Worm (Caenorhabditis elegans): ENCODE data around the gene T28A8.8.

T28A8.8 gene

DNA sequence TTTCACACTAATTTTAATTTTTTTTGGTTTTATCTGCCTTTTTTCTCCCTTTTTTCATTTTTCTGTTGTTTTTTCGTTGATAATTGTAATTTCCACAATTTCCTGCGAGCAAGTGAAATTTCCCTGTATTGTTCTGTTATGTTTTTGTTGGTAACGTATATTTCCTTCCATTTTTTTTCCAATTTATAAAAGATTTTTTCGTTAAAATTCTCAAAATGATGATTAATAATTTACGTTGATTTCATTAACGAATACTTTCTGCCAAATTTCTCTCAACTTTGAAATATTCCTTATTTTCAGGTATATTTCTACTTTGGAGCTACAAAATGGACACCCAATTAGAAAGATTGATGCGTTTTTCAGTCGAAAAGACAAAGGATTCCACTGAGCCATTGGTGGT is at the start of gene T28A8.8:
TSS of gene T28A8.8 (plus strand) at position 301 of the 400 bp plus-strand sequence.
- TF ChIP-seq unc-30 (tag; optimal IDR thresholded peaks at IDR 0.05) (no peak), ceh-82 (tag; optimal IDR thresholded peaks at IDR 0.05) (no peak), sox-4 (tag; optimal IDR thresholded peaks at IDR 0.05) (no peak), nhr-12 (tag; optimal IDR thresholded peaks at IDR 0.05) (no peak), C34B4.2 (tag; optimal IDR thresholded peaks at IDR 0.05) (no peak), alr-1 (tag; optimal IDR thresholded peaks at IDR 0.05; ENCODE audit: borderline replicate concordance) (no peak), lsy-2 (tag; optimal IDR thresholded peaks at IDR 0.05) (no peak), efl-1 (optimal IDR thresholded peaks at IDR 0.05) (no peak), efl-1 (GFP tag; optimal IDR thresholded peaks at IDR 0.05 in 1 of 2) (no peak), zip-4 (GFP tag; optimal IDR thresholded peaks at IDR 0.05) (no peak), lin-35 (GFP tag; optimal IDR thresholded peaks at IDR 0.05) (no peak), snu-23 (GFP tag; optimal IDR thresholded peaks at IDR 0.05) (no peak), tbx-2 (tag; optimal IDR thresholded peaks at IDR 0.05) (no peak), efl-3 (GFP tag; optimal IDR thresholded peaks at IDR 0.05) (no peak), C04F5.9 (tag; optimal IDR thresholded peaks at IDR 0.05) (no peak), elt-2 (tag; optimal IDR thresholded peaks at IDR 0.05) (no peak), lin-14 (GFP tag; optimal IDR thresholded peaks at IDR 0.05) (no peak), ceh-88 (GFP tag; IDR thresholded peaks at IDR 0.05) (no peak), sptf-1 (tag; optimal IDR thresholded peaks at IDR 0.05) (no peak), unc-98 (GFP tag; IDR thresholded peaks at IDR 0.05) (no peak)

DNA sequence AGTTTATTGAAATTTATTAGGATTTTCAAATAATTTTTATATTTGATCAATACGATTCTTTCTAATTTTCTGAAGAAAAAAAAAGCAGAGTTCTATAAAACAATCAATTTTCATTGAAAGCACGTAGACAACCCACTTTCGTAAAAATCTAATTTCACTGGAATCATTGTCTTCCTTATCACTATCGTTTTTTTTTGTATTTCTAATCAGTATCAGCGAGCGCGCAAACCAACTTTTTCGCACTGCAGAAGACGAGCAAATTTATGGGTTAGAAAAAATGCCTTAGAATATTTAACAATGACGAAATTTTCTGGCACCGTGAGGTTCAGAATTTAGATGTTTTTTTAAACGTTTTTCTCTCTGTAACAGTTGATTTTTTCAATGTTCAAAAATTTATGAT is 49.8 kb upstream of the T28A8.8 start:
- TF ChIP-seq ceh-63 (GFP tag; optimal IDR thresholded peaks at IDR 0.05) (no peak), ama-1 (optimal IDR thresholded peaks at IDR 0.05) (no peak), ceh-82 (tag; optimal IDR thresholded peaks at IDR 0.05) (no peak), tlp-1 (tag; optimal IDR thresholded peaks at IDR 0.05) (no peak), grh-1 (GFP tag; IDR thresholded peaks at IDR 0.05) (no peak), tbx-2 (tag; optimal IDR thresholded peaks at IDR 0.05) (no peak), fkh-8 (tag; optimal IDR thresholded peaks at IDR 0.05) (no peak), nhr-47 (tag; optimal IDR thresholded peaks at IDR 0.05) (no peak), C34B4.2 (tag; optimal IDR thresholded peaks at IDR 0.05) (no peak), mef-2 (tag; optimal IDR thresholded peaks at IDR 0.05) (no peak), mdl-1 (tag; optimal IDR thresholded peaks at IDR 0.05) (no peak)

DNA sequence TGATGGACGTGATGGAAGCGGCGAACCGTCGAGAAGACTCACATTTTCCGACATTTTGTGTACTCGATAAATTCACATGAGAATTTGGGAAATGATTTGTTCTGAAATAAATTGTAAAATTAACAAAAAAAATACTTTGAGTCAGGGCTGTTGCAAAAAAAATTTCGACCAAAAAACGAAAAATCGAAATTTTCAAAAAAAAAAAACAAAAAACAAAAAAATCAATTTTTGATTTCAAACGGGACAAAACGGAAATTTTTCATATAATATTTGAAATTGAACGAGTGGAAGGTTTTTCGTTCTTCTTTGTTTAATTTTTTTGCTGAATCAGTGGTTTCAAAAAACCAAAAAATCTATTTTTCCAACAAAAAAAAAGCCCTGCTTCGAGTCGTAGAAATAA is 47.4 kb upstream of the T28A8.8 start, which contains the start of gene cua-1:
TSS of gene cua-1 (minus strand) at position 101 of the 400 bp plus-strand sequence.
- TF ChIP-seq nhr-47 (tag; optimal IDR thresholded peaks at IDR 0.05) = no peak
- TF ChIP-seq pax-3 (tag; optimal IDR thresholded peaks at IDR 0.05) = no peak
- no peak for TF ChIP-seq swsn-7 (tag; optimal IDR thresholded peaks at IDR 0.05)
- no peak for TF ChIP-seq pqm-1 (tag; optimal IDR thresholded peaks at IDR 0.05)
- no peak for TF ChIP-seq lsy-2 (tag; optimal IDR thresholded peaks at IDR 0.05)
- TF ChIP-seq ceh-8 (GFP tag; optimal IDR thresholded peaks at IDR 0.05) = no peak
- no peak for TF ChIP-seq blmp-1 (tag; optimal IDR thresholded peaks at IDR 0.05)
- TF ChIP-seq Y116A8C.19 (tag; optimal IDR thresholded peaks at IDR 0.05; ENCODE audit: borderline replicate concordance) = no peak
- TF ChIP-seq lir-3 (tag; optimal IDR thresholded peaks at IDR 0.05; ENCODE audit: poor library complexity) = no peak
- no peak for TF ChIP-seq ceh-82 (tag; optimal IDR thresholded peaks at IDR 0.05)
- TF ChIP-seq hlh-17 (GFP tag; optimal IDR thresholded peaks at IDR 0.05; ENCODE audit: borderline replicate concordance) = no peak
- no peak for TF ChIP-seq snu-23 (GFP tag; optimal IDR thresholded peaks at IDR 0.05)
- no peak for TF ChIP-seq efl-3 (GFP tag; optimal IDR thresholded peaks at IDR 0.05)
- no peak for TF ChIP-seq ets-5 (GFP tag; IDR thresholded peaks at IDR 0.05)
- no peak for TF ChIP-seq ama-1 (optimal IDR thresholded peaks at IDR 0.05)
- no peak for TF ChIP-seq nhr-12 (tag; optimal IDR thresholded peaks at IDR 0.05)
- no peak for TF ChIP-seq aly-2 (tag; optimal IDR thresholded peaks at IDR 0.05)

DNA sequence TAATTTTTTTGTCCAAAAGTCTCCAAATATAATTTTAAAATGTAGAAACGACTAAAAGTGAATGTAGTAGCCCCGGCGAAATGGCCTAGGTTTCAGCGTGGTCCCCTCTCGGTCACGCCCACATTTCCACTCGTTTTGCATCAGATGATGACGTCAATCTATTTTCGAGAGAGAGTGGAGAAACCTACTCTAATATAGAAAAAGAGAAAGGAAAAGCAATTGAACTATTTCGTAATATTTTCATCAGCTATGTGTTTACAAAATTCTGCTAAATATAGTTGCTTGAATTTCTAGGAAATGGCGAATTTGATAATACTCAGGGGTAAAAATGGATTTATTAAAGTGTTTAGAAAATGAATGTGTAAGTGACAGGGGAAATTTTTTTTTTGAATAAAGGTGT is 46.8 kb upstream of the T28A8.8 start:
- TF ChIP-seq nhr-71 (tag; optimal IDR thresholded peaks at IDR 0.05) (peak; percentile 73), aly-2 (tag; optimal IDR thresholded peaks at IDR 0.05) (no peak), Y116A8C.19 (tag; optimal IDR thresholded peaks at IDR 0.05; ENCODE audit: borderline replicate concordance) (no peak), fkh-4 (tag; optimal IDR thresholded peaks at IDR 0.05; ENCODE audit: borderline replicate concordance) (no peak), mef-2 (tag; optimal IDR thresholded peaks at IDR 0.05) (peak; percentile 84), xbp-1 (tag; optimal IDR thresholded peaks at IDR 0.05) (peak; percentile 22), efl-3 (GFP tag; optimal IDR thresholded peaks at IDR 0.05) (no peak), zip-4 (GFP tag; optimal IDR thresholded peaks at IDR 0.05) (peak; percentile 50), lin-13 (GFP tag; optimal IDR thresholded peaks at IDR 0.05) (peak; percentile 35), jun-1 (tag; optimal IDR thresholded peaks at IDR 0.05) (no peak), ceh-82 (tag; optimal IDR thresholded peaks at IDR 0.05) (peak in 2 of 3 experiments; percentile 4 to 41), tlp-1 (tag; optimal IDR thresholded peaks at IDR 0.05) (no peak), lsy-2 (tag; optimal IDR thresholded peaks at IDR 0.05) (peak; percentile 51 to 71), nhr-47 (tag; optimal IDR thresholded peaks at IDR 0.05) (peak; percentile 51), nhr-20 (tag; optimal IDR thresholded peaks at IDR 0.05) (no peak), fos-1 (tag; optimal IDR thresholded peaks at IDR 0.05) (no peak), nhr-28 (tag; optimal IDR thresholded peaks at IDR 0.05) (no peak), nhr-12 (tag; optimal IDR thresholded peaks at IDR 0.05) (no peak), mep-1 (tag; optimal IDR thresholded peaks at IDR 0.05) (peak; percentile 50)
